Worm (Caenorhabditis elegans) whole organism, midembryonic: ENCODE results near the gene Y54F10AM.8.
A peak's percentile ranks its signal among the peaks of the same experiment; 100 is the strongest.

ENCODE experiments used
- T22C8.4 ChIP-seq: fragments of 200-800 bp; sonication (Bioruptor generic); IDR thresholded peaks from 2 replicates; pipeline ENCODE4 v1.3.6; 2022; ENCODE audit warnings: missing genetic modification characterization, missing compliant biosample characterization
- cog-1 ChIP-seq: sonication (generic microtip); optimal IDR thresholded peaks from 2 replicates; lab custom pipeline; 2016; ENCODE audit warnings: missing genetic modification characterization, missing compliant biosample characterization
- flt-1 ChIP-seq: fragments of 200-800 bp; sonication (Bioruptor generic); IDR thresholded peaks from 2 replicates; pipeline ENCODE4 v1.3.6; 2022; ENCODE audit warnings: missing genetic modification characterization, missing compliant biosample characterization
- klf-2 ChIP-seq: fragments of 200-800 bp; sonication (Bioruptor generic); conservative IDR thresholded peaks from 2 replicates; pipeline ENCODE4 v1.3.6; 2022; ENCODE audit warnings: missing genetic modification reagents, missing genetic modification characterization, missing compliant biosample characterization
- med-1 ChIP-seq: sonication (generic microtip); optimal IDR thresholded peaks from 2 replicates; lab custom pipeline; 2017; ENCODE audit warnings: missing genetic modification characterization, mild to moderate bottlenecking, missing compliant biosample characterization, antibody characterized with exemption, missing genetic modification reagents; ENCODE audit not compliant: insufficient read depth
- ref-1 ChIP-seq: fragments of 200-800 bp; sonication (Bioruptor generic); conservative IDR thresholded peaks from 2 replicates; pipeline ENCODE4 v1.3.6; 2022; ENCODE audit warnings: missing genetic modification reagents, missing genetic modification characterization, missing compliant biosample characterization
- tab-1 ChIP-seq: fragments of 200-800 bp; sonication (Bioruptor generic); IDR thresholded peaks from 2 replicates; pipeline ENCODE4 v1.3.6; 2022; ENCODE audit warnings: missing genetic modification characterization, missing compliant biosample characterization
- ztf-23 ChIP-seq: fragments of 200-800 bp; sonication (Bioruptor generic); IDR thresholded peaks from 2 replicates; pipeline ENCODE4 v1.3.6; 2022; ENCODE audit warnings: missing genetic modification reagents, missing genetic modification characterization, missing compliant biosample characterization
- ztf-29 ChIP-seq: fragments of 200-800 bp; sonication (Bioruptor generic); IDR thresholded peaks from 2 replicates; pipeline ENCODE4 v1.3.6; 2022; ENCODE audit warnings: missing genetic modification reagents, missing genetic modification characterization, missing compliant biosample characterization

Y54F10AM.8 gene

DNA sequence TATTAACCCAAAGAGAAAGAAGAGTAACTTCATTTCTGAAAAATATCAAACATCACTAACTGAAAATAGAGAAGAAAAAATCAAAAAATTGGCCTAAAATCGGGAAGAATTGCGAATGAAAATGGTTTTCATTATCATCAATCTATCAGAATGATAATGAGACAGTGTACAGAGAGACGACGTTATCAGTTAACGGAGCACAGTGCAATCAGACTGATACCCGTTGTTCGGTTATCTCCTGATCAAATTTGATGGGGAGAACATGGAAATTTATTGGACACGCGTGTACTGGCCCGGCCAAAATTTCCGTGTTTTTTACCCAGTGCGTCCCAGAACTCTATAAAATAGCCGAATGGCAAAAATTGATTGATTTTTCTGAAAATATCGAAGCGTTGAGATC, at the start of gene Y54F10AM.8:
Y54F10AM.8 (minus strand) TSS at position 35 of the 400 bp plus-strand sequence.
- no peak for TF ChIP-seq ztf-23 (GFP tag; lab: Robert Waterston, UW)
- TF ChIP-seq ztf-29 (GFP tag; lab: Robert Waterston, UW): no peak
- no peak for TF ChIP-seq med-1 (GFP tag; lab: Kevin White, UChicago)
- no peak for TF ChIP-seq T22C8.4 (GFP tag; lab: Robert Waterston, UW)
- no peak for TF ChIP-seq cog-1 (tag; lab: Kevin White, UChicago)
- no peak for TF ChIP-seq ref-1
- TF ChIP-seq klf-2 (GFP tag; lab: Robert Waterston, UW): no peak
- no peak for TF ChIP-seq flt-1 (GFP tag; lab: Robert Waterston, UW)
- no peak for TF ChIP-seq tab-1 (GFP tag; lab: Robert Waterston, UW)

DNA sequence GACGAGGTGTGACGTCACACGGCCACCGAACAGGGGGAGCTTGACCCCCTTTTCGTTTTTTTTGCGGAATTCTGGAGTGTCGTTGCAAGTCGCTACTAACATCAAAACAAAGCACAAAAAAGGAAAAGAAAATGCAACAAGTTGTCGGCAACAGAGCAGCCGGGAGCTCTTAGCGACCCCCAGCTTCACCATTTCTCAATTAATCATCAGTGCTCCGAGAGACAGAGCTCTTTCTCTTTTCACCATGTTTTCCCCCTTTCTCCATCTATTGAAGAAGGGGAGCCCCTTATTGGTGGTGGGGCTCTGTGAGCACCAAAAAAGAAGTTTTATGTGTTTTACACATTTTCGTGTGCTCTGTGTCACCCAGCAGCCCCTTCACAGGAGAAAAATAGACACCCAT, 45.8 kb upstream of the Y54F10AM.8 start:
- TF ChIP-seq tab-1 (GFP tag; lab: Robert Waterston, UW): 0 out of 2 replicates have a peak, but pooled peaks have one; percentile 52
- TF ChIP-seq klf-2 (GFP tag; lab: Robert Waterston, UW): no peak
- no peak for TF ChIP-seq flt-1 (GFP tag; lab: Robert Waterston, UW)

DNA sequence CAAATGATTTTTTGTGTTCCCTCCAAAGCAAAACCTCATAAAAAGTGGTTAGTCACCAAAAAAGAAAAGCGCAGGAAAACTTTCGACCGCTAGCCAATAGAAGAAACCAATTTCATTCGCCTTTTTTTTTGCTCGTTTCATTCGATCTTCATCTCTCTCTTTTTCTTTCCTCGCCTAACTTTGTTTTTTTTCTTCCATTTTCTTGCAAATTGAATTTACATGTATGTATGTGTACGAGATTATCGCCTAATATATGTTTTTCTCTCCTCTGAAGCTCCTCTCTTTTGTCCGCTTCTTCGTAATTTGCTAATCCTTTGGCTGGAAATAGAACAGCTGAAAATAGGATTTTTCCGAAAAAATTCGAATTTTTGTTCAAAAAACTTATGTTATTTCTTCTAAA, 44.6 kb upstream of the Y54F10AM.8 start:
- TF ChIP-seq T22C8.4 (GFP tag; lab: Robert Waterston, UW) (no peak), cog-1 (tag; lab: Kevin White, UChicago) (no peak), med-1 (GFP tag; lab: Kevin White, UChicago) (no peak), ztf-29 (GFP tag; lab: Robert Waterston, UW) (no peak), ref-1 (no peak), klf-2 (GFP tag; lab: Robert Waterston, UW) (no peak), tab-1 (GFP tag; lab: Robert Waterston, UW) (no peak), flt-1 (GFP tag; lab: Robert Waterston, UW) (no peak), ztf-23 (GFP tag; lab: Robert Waterston, UW) (no peak)

DNA sequence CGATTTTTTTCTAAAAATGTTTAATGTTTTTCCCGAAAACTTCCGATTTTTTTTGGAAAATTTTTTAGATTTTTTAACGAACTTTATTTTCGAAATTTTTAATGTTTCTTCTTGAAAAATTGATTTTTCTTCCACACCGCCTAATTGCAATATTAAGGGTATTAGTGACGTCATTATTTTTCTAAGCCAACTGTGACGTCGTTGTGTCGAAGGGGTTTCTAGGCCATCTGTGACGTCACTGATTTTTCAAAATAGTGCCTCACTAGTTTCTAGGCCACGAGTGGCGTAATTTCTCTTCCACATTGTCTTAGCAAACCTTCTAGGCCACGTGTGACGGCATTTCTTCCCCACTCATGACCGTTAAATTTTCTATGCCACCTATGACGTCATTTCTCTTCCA, 44.2 kb upstream of the Y54F10AM.8 start:
- TF ChIP-seq flt-1 (GFP tag; lab: Robert Waterston, UW) (no peak), klf-2 (GFP tag; lab: Robert Waterston, UW) (no peak), tab-1 (GFP tag; lab: Robert Waterston, UW) (no peak), ztf-29 (GFP tag; lab: Robert Waterston, UW) (no peak), med-1 (GFP tag; lab: Kevin White, UChicago) (no peak), ztf-23 (GFP tag; lab: Robert Waterston, UW) (no peak), ref-1 (no peak)

DNA sequence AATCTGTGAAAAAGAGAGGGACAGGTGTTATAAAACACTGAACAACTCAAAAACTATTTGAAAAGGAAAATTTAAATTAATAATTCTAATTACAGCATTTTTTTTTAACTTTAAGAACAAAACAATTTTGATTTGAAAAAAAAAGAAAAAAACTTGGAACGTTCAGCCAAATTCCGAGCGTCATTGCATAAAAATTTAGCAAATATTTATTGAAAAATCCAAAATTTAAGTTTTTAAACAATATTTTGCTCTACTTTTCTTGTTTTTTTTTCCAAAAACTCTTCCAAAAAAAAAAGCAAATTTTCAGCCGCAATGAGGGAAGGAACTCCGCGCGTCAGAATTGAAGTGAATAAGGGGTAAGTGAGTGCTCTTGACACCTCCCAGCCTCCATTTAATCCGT, 41.8 kb upstream of the Y54F10AM.8 start, which contains the start of gene feh-1:
feh-1 (plus strand) TSS at position 301 of the 400 bp plus-strand sequence.
- no peak for TF ChIP-seq klf-2 (GFP tag; lab: Robert Waterston, UW)
- TF ChIP-seq T22C8.4 (GFP tag; lab: Robert Waterston, UW): no peak
- no peak for TF ChIP-seq ztf-29 (GFP tag; lab: Robert Waterston, UW)
- no peak for TF ChIP-seq flt-1 (GFP tag; lab: Robert Waterston, UW)
- TF ChIP-seq ztf-23 (GFP tag; lab: Robert Waterston, UW): no peak
- no peak for TF ChIP-seq ref-1
- no peak for TF ChIP-seq tab-1 (GFP tag; lab: Robert Waterston, UW)
- TF ChIP-seq med-1 (GFP tag; lab: Kevin White, UChicago): no peak
- TF ChIP-seq cog-1 (tag; lab: Kevin White, UChicago): no peak

DNA sequence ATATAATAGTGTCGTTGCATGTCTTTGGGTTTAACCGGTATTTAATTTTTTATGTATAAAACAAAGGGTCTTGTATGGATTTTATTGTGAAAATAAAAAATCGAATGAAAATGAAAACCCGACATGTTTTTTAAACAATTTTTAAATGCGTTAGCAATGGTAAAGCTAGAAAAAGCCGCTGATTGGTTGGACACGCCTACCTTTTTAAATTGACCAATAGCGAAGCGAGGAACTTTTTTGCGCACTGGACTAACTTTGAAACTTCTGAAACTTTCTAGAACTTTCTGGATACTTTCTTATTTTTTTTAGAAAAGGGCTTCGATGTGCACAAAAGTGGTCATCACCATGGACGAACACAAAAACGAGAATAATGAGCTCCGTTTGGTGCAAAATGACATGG, 38.5 kb upstream of the Y54F10AM.8 start:
- no peak for TF ChIP-seq flt-1 (GFP tag; lab: Robert Waterston, UW)
- TF ChIP-seq klf-2 (GFP tag; lab: Robert Waterston, UW): no peak
- TF ChIP-seq med-1 (GFP tag; lab: Kevin White, UChicago): no peak
- TF ChIP-seq ref-1: no peak
- no peak for TF ChIP-seq ztf-23 (GFP tag; lab: Robert Waterston, UW)
- TF ChIP-seq ztf-29 (GFP tag; lab: Robert Waterston, UW): no peak
- TF ChIP-seq tab-1 (GFP tag; lab: Robert Waterston, UW): no peak
- no peak for TF ChIP-seq cog-1 (tag; lab: Kevin White, UChicago)
- TF ChIP-seq T22C8.4 (GFP tag; lab: Robert Waterston, UW): no peak

DNA sequence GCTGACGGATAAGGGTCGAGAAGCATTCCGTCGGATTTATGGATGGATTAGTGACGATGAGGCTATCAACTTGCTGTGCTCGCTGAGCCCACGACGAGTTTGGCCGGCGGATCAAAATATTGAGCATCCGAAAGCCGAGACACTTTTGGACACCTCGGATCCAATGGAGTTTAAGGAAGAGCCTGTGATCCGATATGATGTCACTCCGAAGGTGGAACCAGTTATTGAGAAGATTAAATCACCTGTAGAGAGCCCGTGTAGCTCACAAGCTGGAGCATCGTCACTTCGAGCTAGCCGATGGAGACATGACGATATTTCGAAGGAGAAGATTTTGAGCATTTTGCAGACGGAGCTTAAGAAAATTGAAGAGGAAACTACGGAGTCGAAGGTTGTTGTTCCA, 32.7 kb upstream of the Y54F10AM.8 start:
- TF ChIP-seq tab-1 (GFP tag; lab: Robert Waterston, UW) (no peak), med-1 (GFP tag; lab: Kevin White, UChicago) (no peak), ref-1 (no peak), klf-2 (GFP tag; lab: Robert Waterston, UW) (no peak)

DNA sequence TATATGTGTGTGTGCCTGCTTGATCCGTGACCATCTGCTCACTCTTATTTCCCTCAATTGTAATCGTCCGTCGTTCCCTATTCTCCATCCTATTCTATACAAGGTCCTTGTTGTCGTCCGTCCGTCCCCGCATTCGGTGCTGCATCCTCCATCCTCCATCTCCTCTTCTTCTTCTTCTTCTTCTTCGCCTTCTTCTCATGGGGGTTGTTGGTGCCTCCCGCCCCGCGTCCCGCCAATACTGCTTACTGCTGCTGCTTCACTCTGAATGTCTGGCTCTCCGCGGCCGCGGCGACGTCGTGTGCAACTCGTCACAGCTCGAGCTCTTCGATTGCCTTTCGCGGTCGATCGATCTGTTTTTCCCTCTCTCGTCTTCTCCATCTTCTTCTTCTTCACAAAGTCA, 27.4 kb upstream of the Y54F10AM.8 start:
- 0 out of 2 replicates have a peak, but pooled peaks have one; percentile 24 for TF ChIP-seq T22C8.4 (GFP tag; lab: Robert Waterston, UW)
- peak; percentile 67; the same call in 1 of the 2 replicates for TF ChIP-seq flt-1 (GFP tag; lab: Robert Waterston, UW)
- 0 out of 2 replicates have a peak, but pooled peaks have one; percentile 49 for TF ChIP-seq ztf-23 (GFP tag; lab: Robert Waterston, UW)
- no peak for TF ChIP-seq cog-1 (tag; lab: Kevin White, UChicago)
- no peak for TF ChIP-seq tab-1 (GFP tag; lab: Robert Waterston, UW)

DNA sequence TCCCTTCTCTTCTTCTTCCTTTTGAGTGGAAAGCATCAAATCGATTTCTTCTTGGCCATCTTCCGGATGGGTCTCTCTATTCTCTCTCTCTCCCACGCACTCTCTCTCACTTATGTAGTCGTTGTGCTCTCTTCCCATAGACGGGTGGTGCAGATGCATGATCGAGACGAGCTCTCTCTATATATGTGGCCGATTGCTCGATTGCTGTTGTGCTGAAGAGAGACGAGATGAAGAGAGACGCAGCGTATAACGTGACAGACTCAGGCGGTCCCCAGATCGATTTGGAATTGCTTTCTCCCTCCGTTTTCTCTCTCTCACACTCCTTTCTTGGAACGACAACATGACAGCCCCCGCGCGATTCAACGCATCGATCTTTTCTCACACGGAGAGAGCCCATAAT, 24.9 kb upstream of the Y54F10AM.8 start:
- TF ChIP-seq cog-1 (tag; lab: Kevin White, UChicago) (peak; percentile 20), tab-1 (GFP tag; lab: Robert Waterston, UW) (no peak)

DNA sequence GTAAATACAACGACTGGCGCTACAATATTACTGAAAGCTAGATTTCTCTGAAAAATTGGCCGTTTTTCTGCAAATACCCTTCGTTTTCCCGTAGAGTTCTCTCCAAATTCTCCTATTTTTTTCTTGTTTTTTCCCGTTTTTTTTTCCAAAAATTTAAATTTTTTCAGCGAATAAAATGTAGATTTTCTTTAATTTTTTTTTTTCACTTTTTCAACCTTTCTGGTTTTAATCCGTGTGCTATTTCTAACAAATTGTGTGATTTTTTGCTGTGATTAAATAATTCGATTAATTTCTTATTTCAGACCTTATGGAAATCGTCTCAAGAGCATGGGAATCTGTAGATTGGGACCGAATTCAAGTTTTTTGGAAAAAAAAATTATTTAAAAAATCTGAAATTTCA, 22.5 kb upstream of the Y54F10AM.8 start, which contains the start of gene cone-1:
cone-1 (plus strand) TSS at position 301 of the 400 bp plus-strand sequence.
- TF ChIP-seq ref-1 (no peak), ztf-23 (GFP tag; lab: Robert Waterston, UW) (no peak), flt-1 (GFP tag; lab: Robert Waterston, UW) (no peak), ztf-29 (GFP tag; lab: Robert Waterston, UW) (no peak), T22C8.4 (GFP tag; lab: Robert Waterston, UW) (no peak), med-1 (GFP tag; lab: Kevin White, UChicago) (no peak), tab-1 (GFP tag; lab: Robert Waterston, UW) (no peak), klf-2 (GFP tag; lab: Robert Waterston, UW) (no peak), cog-1 (tag; lab: Kevin White, UChicago) (no peak)
